Worm (Caenorhabditis elegans) whole organism, L1 larva: Measurements from ENCODE around the gene spig-9.

Experiments
- F16B12.6 ChIP-seq: fragments of 150-350 bp; optimal IDR thresholded peaks from 2 replicates; lab custom pipeline; 2014; ENCODE audit warnings: missing biosample characterization, missing genetic modification characterization
- Y116A8C.19 ChIP-seq: sonication (generic microtip); optimal IDR thresholded peaks from 2 replicates; lab custom pipeline; 2016; ENCODE audit warnings: missing compliant biosample characterization, missing genetic modification characterization, borderline replicate concordance
- blmp-1 ChIP-seq: fragments of 150-350 bp; optimal IDR thresholded peaks from 2 replicates; lab custom pipeline; 2014; ENCODE audit warnings: missing biosample characterization, missing genetic modification characterization
- fkh-10 ChIP-seq: sonication (generic microtip); optimal IDR thresholded peaks from 2 replicates; lab custom pipeline; 2017; ENCODE audit warnings: missing biosample characterization, missing genetic modification reagents, missing genetic modification characterization
- fkh-4 ChIP-seq: sonication (generic microtip); optimal IDR thresholded peaks from 2 replicates; lab custom pipeline; 2016; ENCODE audit warnings: missing compliant biosample characterization, missing genetic modification characterization, borderline replicate concordance
- fos-1 ChIP-seq: fragments of 150-350 bp; optimal IDR thresholded peaks from 2 replicates; lab custom pipeline; 2014; ENCODE audit warnings: missing biosample characterization, missing genetic modification characterization
- lin-13 ChIP-seq: fragments of 150-350 bp; optimal IDR thresholded peaks from 2 replicates; lab custom pipeline; 2014; ENCODE audit warnings: missing biosample characterization, missing genetic modification reagents, missing genetic modification characterization
- lin-39 ChIP-seq: fragments of 150-350 bp; optimal IDR thresholded peaks from 2 replicates; lab custom pipeline; 2014; ENCODE audit warnings: missing biosample characterization, missing genetic modification reagents, missing genetic modification characterization
- lsy-2 ChIP-seq, 2 experiments: fragments of 150-350 bp; optimal IDR thresholded peaks; 2 replicates each; lab custom pipeline; 2014; ENCODE audit warnings: missing biosample characterization in 2 of 2, missing genetic modification characterization in 2 of 2
- nhr-11 ChIP-seq: fragments of 150-350 bp; optimal IDR thresholded peaks from 2 replicates; lab custom pipeline; 2014; ENCODE audit warnings: missing biosample characterization, missing genetic modification characterization
- nhr-71 ChIP-seq: sonication (generic microtip); optimal IDR thresholded peaks from 2 replicates; lab custom pipeline; 2016; ENCODE audit warnings: mild to moderate bottlenecking, missing genetic modification characterization, moderate library complexity, missing compliant biosample characterization
- sox-4 ChIP-seq: sonication (generic microtip); optimal IDR thresholded peaks from 2 replicates; lab custom pipeline; 2016; ENCODE audit warnings: missing genetic modification characterization, missing compliant biosample characterization
- zag-1 ChIP-seq: fragments of 150-350 bp; optimal IDR thresholded peaks from 2 replicates; lab custom pipeline; 2014; ENCODE audit warnings: missing biosample characterization, missing genetic modification characterization

DNA sequence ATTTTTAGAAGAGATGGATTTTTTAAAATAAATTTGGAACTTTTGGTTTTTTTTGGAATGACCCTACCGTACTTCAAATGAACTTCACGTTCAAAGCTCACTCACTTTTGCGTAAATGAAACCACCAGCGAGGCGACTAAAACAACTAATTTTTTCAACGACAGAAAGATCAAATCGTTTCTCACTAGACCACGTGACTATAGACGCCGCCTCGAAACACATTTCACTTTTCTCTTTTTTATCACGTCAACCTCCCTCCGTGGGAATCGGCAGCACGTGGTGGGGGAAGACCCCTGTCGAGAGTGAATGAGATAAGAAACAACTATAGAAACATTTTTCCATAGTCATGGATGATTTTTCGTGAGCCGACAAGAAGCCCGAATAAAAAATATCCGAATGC lies 45.6 kb upstream of the spig-9 start:
- TF ChIP-seq fkh-4 (tag; lab: Kevin White, UChicago) = peak; percentile 51
- TF ChIP-seq fkh-10 (GFP tag; lab: Kevin White, UChicago) = no peak
- TF ChIP-seq fos-1 (tag; lab: Kevin White, UChicago) = peak; percentile 10
- TF ChIP-seq lin-13 (GFP tag; lab: Kevin White, UChicago) = peak; percentile 79
- TF ChIP-seq nhr-11 (tag; lab: Kevin White, UChicago) = no peak
- TF ChIP-seq Y116A8C.19 (tag; lab: Kevin White, UChicago) = no peak
- no peak for TF ChIP-seq sox-4 (tag; lab: Kevin White, UChicago)
- TF ChIP-seq nhr-71 (tag; lab: Kevin White, UChicago) = peak; percentile 97
- no peak for TF ChIP-seq lin-39 (tag; lab: Kevin White, UChicago)
- TF ChIP-seq lsy-2 (tag; optimal IDR thresholded peaks at IDR 0.05; lab: Kevin White, UChicago) = peak; percentile 64 to 74
- TF ChIP-seq blmp-1 (tag; lab: Kevin White, UChicago) = peak; percentile 98
- no peak for TF ChIP-seq zag-1 (tag; lab: Kevin White, UChicago)
- TF ChIP-seq F16B12.6 = no peak
